Worm (Caenorhabditis elegans) whole organism, young adult: ENCODE results near the gene wago-5.

Experiments
- B0019.2 ChIP-seq: fragments of 200-800 bp; sonication (Bioruptor generic); conservative IDR thresholded peaks from 2 replicates; pipeline ENCODE4 v1.3.6; 2022; ENCODE audit warnings: missing genetic modification reagents, missing genetic modification characterization, missing compliant biosample characterization
- B0336.3 ChIP-seq: fragments of 200-800 bp; sonication (Bioruptor generic); IDR thresholded peaks from 2 replicates; pipeline ENCODE4 v1.3.6; 2022; ENCODE audit warnings: missing genetic modification characterization, missing compliant biosample characterization
- C06A6.2 ChIP-seq: fragments of 200-800 bp; sonication (Bioruptor generic); conservative IDR thresholded peaks from 2 replicates; pipeline ENCODE4 v1.3.6; 2022; ENCODE audit warnings: missing genetic modification characterization, missing compliant biosample characterization
- C17E4.6 ChIP-seq: fragments of 200-800 bp; sonication (Bioruptor generic); IDR thresholded peaks from 2 replicates; pipeline ENCODE4 v1.3.6; 2022; ENCODE audit warnings: missing genetic modification reagents, missing genetic modification characterization, missing compliant biosample characterization
- F39B2.1 ChIP-seq: fragments of 200-800 bp; sonication (Bioruptor generic); IDR thresholded peaks from 2 replicates; pipeline ENCODE4 v1.3.6; 2022; ENCODE audit warnings: missing genetic modification reagents, missing genetic modification characterization, missing compliant biosample characterization
- F57C9.4 ChIP-seq: sonication (generic microtip); optimal IDR thresholded peaks from 2 replicates; lab custom pipeline; 2017; ENCODE audit warnings: mild to moderate bottlenecking, missing genetic modification characterization, missing compliant biosample characterization
- K12H6.12 ChIP-seq: fragments of 200-800 bp; sonication (Bioruptor generic); optimal IDR thresholded peaks from 2 replicates; lab custom pipeline; 2018; ENCODE audit warnings: mild to moderate bottlenecking, missing genetic modification characterization, missing compliant biosample characterization
- T07F8.4 ChIP-seq: sonication (generic microtip); optimal IDR thresholded peaks from 2 replicates; lab custom pipeline; 2016; ENCODE audit warnings: mild to moderate bottlenecking, missing genetic modification characterization, moderate library complexity, missing compliant biosample characterization
- Y53F4B.3 ChIP-seq: fragments of 200-800 bp; sonication (Bioruptor generic); IDR thresholded peaks from 2 replicates; pipeline ENCODE4 v1.3.6; 2022; ENCODE audit warnings: missing genetic modification reagents, missing genetic modification characterization, missing compliant biosample characterization
- Y56A3A.18 ChIP-seq: fragments of 200-800 bp; sonication (Bioruptor generic); IDR thresholded peaks from 2 replicates; pipeline ENCODE4 v1.3.6; 2022; ENCODE audit warnings: missing genetic modification reagents, missing genetic modification characterization, missing compliant biosample characterization
- Y95B8A.8 ChIP-seq: fragments of 200-800 bp; sonication (Bioruptor generic); IDR thresholded peaks from 2 replicates; pipeline ENCODE4 v1.3.6; 2022; ENCODE audit warnings: missing genetic modification reagents, missing genetic modification characterization, missing compliant biosample characterization
- akir-1 ChIP-seq: fragments of 200-800 bp; sonication (Bioruptor generic); optimal IDR thresholded peaks from 2 replicates; lab custom pipeline; 2018; ENCODE audit warnings: mild to moderate bottlenecking, missing genetic modification characterization, moderate library complexity, missing compliant biosample characterization
- aptf-2 ChIP-seq: fragments of 200-800 bp; sonication (Bioruptor generic); conservative IDR thresholded peaks from 2 replicates; pipeline ENCODE4 v1.3.6; 2022; ENCODE audit warnings: missing genetic modification reagents, missing genetic modification characterization, missing compliant biosample characterization
- aptf-3 ChIP-seq: fragments of 200-800 bp; sonication (Bioruptor generic); IDR thresholded peaks from 2 replicates; pipeline ENCODE4 v1.3.6; 2022; ENCODE audit warnings: missing genetic modification characterization, missing compliant biosample characterization
- atf-7 ChIP-seq: sonication (generic microtip); optimal IDR thresholded peaks from 2 replicates; lab custom pipeline; 2017; ENCODE audit warnings: mild to moderate bottlenecking, missing genetic modification characterization, missing compliant biosample characterization
- athp-1 ChIP-seq: sonication (generic microtip); optimal IDR thresholded peaks from 2 replicates; lab custom pipeline; 2017; ENCODE audit warnings: mild to moderate bottlenecking, missing genetic modification characterization, missing compliant biosample characterization
- attf-3 ChIP-seq: fragments of 200-800 bp; sonication (Bioruptor generic); conservative IDR thresholded peaks from 2 replicates; pipeline ENCODE4 v1.3.6; 2022; ENCODE audit warnings: missing genetic modification reagents, missing genetic modification characterization, missing compliant biosample characterization
- bed-1 ChIP-seq: fragments of 200-800 bp; sonication (Bioruptor generic); IDR thresholded peaks from 2 replicates; pipeline ENCODE4 v1.3.6; 2022; ENCODE audit warnings: missing genetic modification reagents, missing genetic modification characterization, missing compliant biosample characterization
- ccch-3 ChIP-seq: fragments of 200-800 bp; sonication (Bioruptor generic); optimal IDR thresholded peaks from 2 replicates; lab custom pipeline; 2018; ENCODE audit warnings: mild to moderate bottlenecking, missing genetic modification characterization, missing compliant biosample characterization
- ceh-100 ChIP-seq: fragments of 200-800 bp; sonication (Bioruptor generic); IDR thresholded peaks from 2 replicates; pipeline ENCODE4 v1.3.6; 2022; ENCODE audit warnings: missing genetic modification reagents, missing genetic modification characterization, missing compliant biosample characterization
- ceh-27 ChIP-seq: fragments of 200-800 bp; sonication (Bioruptor generic); optimal IDR thresholded peaks from 2 replicates; lab custom pipeline; 2018; ENCODE audit warnings: mild to moderate bottlenecking, missing genetic modification characterization, moderate library complexity, missing compliant biosample characterization
- ceh-58 ChIP-seq: fragments of 200-800 bp; sonication (Bioruptor generic); IDR thresholded peaks from 2 replicates; pipeline ENCODE4 v1.3.6; 2022; ENCODE audit warnings: missing genetic modification characterization, missing compliant biosample characterization
- ceh-79 ChIP-seq: sonication (generic microtip); optimal IDR thresholded peaks from 2 replicates; lab custom pipeline; 2017; ENCODE audit warnings: mild to moderate bottlenecking, missing genetic modification characterization, missing compliant biosample characterization
- chd-7 ChIP-seq: sonication (generic microtip); optimal IDR thresholded peaks from 2 replicates; lab custom pipeline; 2016; ENCODE audit warnings: mild to moderate bottlenecking, missing genetic modification characterization, moderate library complexity, missing compliant biosample characterization
- die-1 ChIP-seq: sonication (generic microtip); optimal IDR thresholded peaks from 2 replicates; lab custom pipeline; 2016; ENCODE audit warnings: missing genotype, mild to moderate bottlenecking, missing genetic modification characterization, missing compliant biosample characterization
- efl-1 ChIP-seq: fragments of 150-350 bp; optimal IDR thresholded peaks from 2 replicates; lab custom pipeline; 2014; ENCODE audit warnings: missing biosample characterization, missing genetic modification reagents, missing genetic modification characterization
- ets-4 ChIP-seq: fragments of 200-800 bp; sonication (Bioruptor generic); optimal IDR thresholded peaks from 2 replicates; lab custom pipeline; 2018; ENCODE audit warnings: mild to moderate bottlenecking, missing genetic modification characterization, missing compliant biosample characterization
- fkh-3 ChIP-seq: sonication (generic microtip); optimal IDR thresholded peaks from 2 replicates; lab custom pipeline; 2016; ENCODE audit warnings: mild to moderate bottlenecking, missing genetic modification characterization, missing compliant biosample characterization
- gei-17 ChIP-seq: fragments of 200-800 bp; sonication (Bioruptor generic); optimal IDR thresholded peaks from 2 replicates; lab custom pipeline; 2018; ENCODE audit warnings: mild to moderate bottlenecking, missing genetic modification characterization, missing compliant biosample characterization
- hmg-1.2 ChIP-seq: fragments of 200-800 bp; sonication (Bioruptor generic); IDR thresholded peaks from 2 replicates; pipeline ENCODE4 v1.3.6; 2022; ENCODE audit warnings: missing genetic modification reagents, missing genetic modification characterization, missing compliant biosample characterization
- hsf-1 ChIP-seq: fragments of 200-800 bp; sonication (Bioruptor generic); IDR thresholded peaks from 2 replicates; pipeline ENCODE4 v1.3.6; 2022; ENCODE audit warnings: missing genetic modification reagents, missing genetic modification characterization, missing compliant biosample characterization
- lin-26 ChIP-seq: fragments of 200-800 bp; sonication (Bioruptor generic); IDR thresholded peaks from 2 replicates; pipeline ENCODE4 v1.3.6; 2022; ENCODE audit warnings: missing genetic modification reagents, missing genetic modification characterization, missing compliant biosample characterization
- mel-28 ChIP-seq: sonication (generic microtip); optimal IDR thresholded peaks from 2 replicates; lab custom pipeline; 2016; ENCODE audit warnings: borderline replicate concordance, mild to moderate bottlenecking, missing genetic modification characterization, missing compliant biosample characterization
- nfya-2 ChIP-seq: fragments of 200-800 bp; sonication (Bioruptor generic); IDR thresholded peaks from 2 replicates; pipeline ENCODE4 v1.3.6; 2022; ENCODE audit warnings: missing genetic modification reagents, missing genetic modification characterization, missing compliant biosample characterization
- nhr-27 ChIP-seq: fragments of 200-800 bp; sonication (Bioruptor generic); optimal IDR thresholded peaks from 2 replicates; lab custom pipeline; 2018; ENCODE audit warnings: mild to moderate bottlenecking, missing genetic modification characterization, moderate library complexity, missing compliant biosample characterization
- pbrm-1 ChIP-seq: fragments of 200-800 bp; sonication (Bioruptor generic); IDR thresholded peaks from 2 replicates; pipeline ENCODE4 v1.3.6; 2022; ENCODE audit warnings: missing genetic modification reagents, missing genetic modification characterization, missing compliant biosample characterization
- pha-4 ChIP-seq: fragments of 150-350 bp; sonication (generic microtip); optimal IDR thresholded peaks from 2 replicates; lab custom pipeline; 2014; ENCODE audit warnings: missing biosample characterization, missing genetic modification reagents, missing genetic modification characterization
- rec-8 ChIP-seq, 2 experiments: sonication (generic microtip); optimal IDR thresholded peaks; 2 replicates each; lab custom pipeline; 2016; ENCODE audit warnings: mild to moderate bottlenecking in 2 of 2, missing genetic modification characterization in 2 of 2, missing genetic modification reagents in 2 of 2, missing genotype in 2 of 2, missing biosample characterization in 1 of 2, missing compliant biosample characterization in 1 of 2, moderate library complexity in 1 of 2
- sea-2 ChIP-seq: fragments of 200-800 bp; sonication (Bioruptor generic); IDR thresholded peaks from 2 replicates; pipeline ENCODE4 v1.3.6; 2022; ENCODE audit warnings: missing genetic modification characterization, missing compliant biosample characterization
- snpc-1.1 ChIP-seq: sonication (generic microtip); optimal IDR thresholded peaks from 2 replicates; lab custom pipeline; 2017; ENCODE audit warnings: missing genetic modification characterization, mild to moderate bottlenecking, missing compliant biosample characterization, antibody characterized with exemption, moderate library complexity, missing genotype, missing genetic modification reagents; ENCODE audit not compliant: insufficient read depth
- snpc-3.4 ChIP-seq: sonication (generic microtip); optimal IDR thresholded peaks from 2 replicates; lab custom pipeline; 2017; ENCODE audit warnings: missing genetic modification characterization, mild to moderate bottlenecking, missing compliant biosample characterization, antibody characterized with exemption, moderate library complexity, missing genotype, missing genetic modification reagents
- somi-1 ChIP-seq: fragments of 200-800 bp; sonication (Bioruptor generic); optimal IDR thresholded peaks from 2 replicates; lab custom pipeline; 2018; ENCODE audit warnings: mild to moderate bottlenecking, missing genetic modification characterization, missing compliant biosample characterization
- tbp1 ChIP-seq: fragments of 200-800 bp; sonication (Bioruptor generic); optimal IDR thresholded peaks from 2 replicates; lab custom pipeline; 2018; ENCODE audit warnings: mild to moderate bottlenecking, missing genetic modification characterization, missing compliant biosample characterization
- tlf-1 ChIP-seq: fragments of 200-800 bp; sonication (Bioruptor generic); optimal IDR thresholded peaks from 2 replicates; lab custom pipeline; 2018; ENCODE audit warnings: mild to moderate bottlenecking, missing genetic modification characterization, missing compliant biosample characterization
- unc-62 ChIP-seq: fragments of 150-350 bp; optimal IDR thresholded peaks from 2 replicates; lab custom pipeline; 2014; ENCODE audit warnings: missing biosample characterization, missing genetic modification reagents, missing genetic modification characterization
- ztf-25 ChIP-seq: fragments of 200-800 bp; sonication (Bioruptor generic); IDR thresholded peaks from 2 replicates; pipeline ENCODE4 v1.3.6; 2022; ENCODE audit warnings: missing genetic modification reagents, missing genetic modification characterization, missing compliant biosample characterization

Gene wago-5

ce11 chrII:5781935-5782921 lies 33.1 kb downstream of the wago-5 start, which contains the start of gene K05F1.6 (continued):
- peak; percentile 90 for TF ChIP-seq die-1 (tag; lab: Kevin White, UChicago)
- peak; percentile 23 for TF ChIP-seq tlf-1 (GFP tag; lab: Kevin White, UChicago)
- TF ChIP-seq akir-1 = no peak
- TF ChIP-seq snpc-1.1 (tag; lab: Kevin White, UChicago) = peak; percentile 31
- no peak for TF ChIP-seq gei-17 (GFP tag; lab: Kevin White, UChicago)
- no peak for TF ChIP-seq sea-2 (GFP tag; lab: Robert Waterston, UW)
- 0 out of 2 replicates have a peak, but pooled peaks have one; percentile 23 for TF ChIP-seq nfya-2 (GFP tag; lab: Robert Waterston, UW)
- TF ChIP-seq efl-1 = no peak
- peak; percentile 73 for TF ChIP-seq ceh-100 (GFP tag; lab: Robert Waterston, UW)
- TF ChIP-seq snpc-3.4 = peak; percentile 84
- TF ChIP-seq B0336.3 (GFP tag; lab: Robert Waterston, UW) = peak; percentile 83; the same call in 1 of the 2 replicates
- TF ChIP-seq mel-28 (tag; lab: Kevin White, UChicago) = no peak
- TF ChIP-seq C17E4.6 (GFP tag; lab: Robert Waterston, UW) = 0 out of 2 replicates have a peak, but pooled peaks have one; percentile 62
- peak; percentile 69 for TF ChIP-seq K12H6.12
- TF ChIP-seq hmg-1.2 (GFP tag; lab: Robert Waterston, UW) = peak; percentile 90
- no peak for TF ChIP-seq ccch-3 (GFP tag; lab: Kevin White, UChicago)
- peak; percentile 48; the same call in 1 of the 2 replicates for TF ChIP-seq attf-3 (GFP tag; lab: Robert Waterston, UW)
- no peak; the same call in none of the 2 replicates for TF ChIP-seq Y56A3A.18 (GFP tag; lab: Robert Waterston, UW)
- peak; percentile 44; the same call in 1 of the 2 replicates for TF ChIP-seq hsf-1 (GFP tag; lab: Robert Waterston, UW)
- no peak for TF ChIP-seq bed-1 (GFP tag; lab: Robert Waterston, UW)
- no peak for TF ChIP-seq ceh-58 (GFP tag; lab: Robert Waterston, UW)
- peak; percentile 79 for TF ChIP-seq pbrm-1 (GFP tag; lab: Robert Waterston, UW)
- TF ChIP-seq ztf-25 (GFP tag; lab: Robert Waterston, UW) = peak; percentile 88; the same call in 1 of the 2 replicates
- TF ChIP-seq tbp1 (GFP tag; lab: Kevin White, UChicago) = peak; percentile 95
- TF ChIP-seq C06A6.2 (GFP tag; lab: Robert Waterston, UW) = no peak
- peak; percentile 60 for TF ChIP-seq ets-4 (GFP tag; lab: Kevin White, UChicago)
- peak; percentile 60 for TF ChIP-seq nhr-27 (tag; lab: Kevin White, UChicago)
- 0 out of 2 replicates have a peak, but pooled peaks have one; percentile 18 for TF ChIP-seq F39B2.1 (GFP tag; lab: Robert Waterston, UW)
- TF ChIP-seq aptf-3 (GFP tag; lab: Robert Waterston, UW) = peak; percentile 95
- TF ChIP-seq fkh-3 (tag; lab: Kevin White, UChicago) = peak; percentile 66
- TF ChIP-seq ceh-79 (tag; lab: Kevin White, UChicago) = peak; percentile 83
- TF ChIP-seq atf-7 (tag; lab: Kevin White, UChicago) = peak; percentile 72
- peak; percentile 95 for TF ChIP-seq lin-26 (GFP tag; lab: Robert Waterston, UW)
- TF ChIP-seq F57C9.4 (tag; lab: Kevin White, UChicago) = no peak
- TF ChIP-seq rec-8 (tag; optimal IDR thresholded peaks at IDR 0.05; lab: Kevin White, UChicago) = peak; percentile 81 to 91
- peak; percentile 60; the same call in 1 of the 2 replicates for TF ChIP-seq Y53F4B.3
- TF ChIP-seq B0019.2 (GFP tag; lab: Robert Waterston, UW) = 0 out of 2 replicates have a peak, but pooled peaks have one; percentile 55
- peak; percentile 44 for TF ChIP-seq ceh-27 (GFP tag; lab: Kevin White, UChicago)
- TF ChIP-seq somi-1 (GFP tag; lab: Kevin White, UChicago) = peak; percentile 82
- TF ChIP-seq T07F8.4 (tag; lab: Kevin White, UChicago) = peak; percentile 84
- TF ChIP-seq unc-62 (GFP tag; lab: Kevin White, UChicago) = no peak
- TF ChIP-seq chd-7 (tag; lab: Kevin White, UChicago) = peak; percentile 83
- TF ChIP-seq aptf-2 (GFP tag; lab: Robert Waterston, UW) = no peak
- TF ChIP-seq Y95B8A.8 = peak; percentile 70
- no peak for TF ChIP-seq pha-4
- TF ChIP-seq athp-1 (tag; lab: Kevin White, UChicago) = peak; percentile 77
